Fruit fly (Drosophila melanogaster) whole organism, prepupa: ENCODE data around the gene CG31921.

Experiments
- CG10631 ChIP-seq: fragments of 200-800 bp; sonication (Bioruptor generic); optimal IDR thresholded peaks from 2 replicates; lab custom pipeline; 2016; ENCODE audit warnings: missing biosample characterization, missing genetic modification characterization
- Eip93F ChIP-seq: fragments of 200-800 bp; sonication (Bioruptor generic); optimal IDR thresholded peaks from 2 replicates; lab custom pipeline; 2016; ENCODE audit warnings: missing biosample characterization, mild to moderate bottlenecking, missing genetic modification characterization
- Hr39 ChIP-seq: fragments of 200-800 bp; sonication (Bioruptor generic); optimal IDR thresholded peaks from 2 replicates; lab custom pipeline; 2016; ENCODE audit warnings: missing biosample characterization, missing genetic modification characterization
- OdsH ChIP-seq: fragments of 200-800 bp; sonication (Bioruptor generic); optimal IDR thresholded peaks from 3 replicates; lab custom pipeline; 2016; ENCODE audit warnings: missing biosample characterization, missing genetic modification characterization
- esn ChIP-seq: fragments of 200-800 bp; sonication (Bioruptor generic); optimal IDR thresholded peaks from 2 replicates; lab custom pipeline; 2016; ENCODE audit warnings: missing biosample characterization, mild to moderate bottlenecking, missing genetic modification characterization, moderate library complexity
- fkh ChIP-seq: fragments of 200-800 bp; sonication (Bioruptor generic); optimal IDR thresholded peaks from 3 replicates; lab custom pipeline; 2017; ENCODE audit warnings: missing biosample characterization, mild to moderate bottlenecking, missing genetic modification characterization, moderate library complexity
- topi ChIP-seq: fragments of 200-800 bp; sonication (Bioruptor generic); optimal IDR thresholded peaks from 3 replicates; lab custom pipeline; 2016; ENCODE audit warnings: missing biosample characterization, missing genetic modification characterization

DNA sequence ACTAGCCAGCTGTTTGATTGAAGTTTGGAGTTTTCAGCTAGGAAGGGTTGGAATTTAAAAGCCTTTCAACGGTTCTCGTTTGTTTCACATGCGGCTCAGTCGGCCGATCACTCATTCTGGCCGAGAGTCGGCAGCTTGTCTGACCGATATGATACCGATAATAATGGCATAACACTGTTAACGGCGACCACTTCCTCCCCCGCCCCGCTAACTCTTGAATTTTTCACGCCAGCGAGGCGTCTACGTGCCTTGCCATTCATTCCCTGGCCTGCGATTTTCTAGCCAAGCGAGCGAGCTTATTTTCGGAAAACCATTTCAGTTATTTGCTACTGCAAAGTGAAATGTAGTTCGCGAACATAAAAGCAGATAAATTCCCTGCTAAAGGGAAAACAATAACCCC is 32.1 kb downstream of the CG31921 start:
- TF ChIP-seq CG10631 (GFP tag; lab: Kevin White, UChicago): no peak
- no peak for TF ChIP-seq topi (GFP tag; lab: Kevin White, UChicago)
- TF ChIP-seq Eip93F (GFP tag; lab: Kevin White, UChicago): no peak
- TF ChIP-seq fkh: no peak
- TF ChIP-seq Hr39 (GFP tag; lab: Kevin White, UChicago): no peak
- TF ChIP-seq OdsH: no peak
- TF ChIP-seq esn (GFP tag; lab: Kevin White, UChicago): no peak
